Fruit fly (Drosophila melanogaster) whole organism, adult: ENCODE results near the gene Tspo.

ENCODE experiments used
- CG11617 ChIP-seq: fragments of 200-800 bp; sonication (Bioruptor generic); optimal IDR thresholded peaks from 2 replicates; lab custom pipeline; 2017; ENCODE audit warnings: mild to moderate bottlenecking, missing biosample characterization, missing genetic modification reagents, missing genetic modification characterization
- CG12768 ChIP-seq: fragments of 200-800 bp; sonication (Bioruptor generic); optimal IDR thresholded peaks from 2 replicates; lab custom pipeline; 2017; ENCODE audit warnings: missing biosample characterization, missing genetic modification characterization, mild to moderate bottlenecking, moderate library complexity, missing genetic modification reagents
- CG14711 ChIP-seq: fragments of 200-800 bp; sonication (Bioruptor generic); optimal IDR thresholded peaks from 2 replicates; lab custom pipeline; 2018; ENCODE audit warnings: missing biosample characterization, mild to moderate bottlenecking, missing genetic modification characterization, moderate library complexity
- CG1620 ChIP-seq: fragments of 200-800 bp; sonication (Bioruptor generic); optimal IDR thresholded peaks from 2 replicates; lab custom pipeline; 2016; ENCODE audit warnings: missing biosample characterization, missing genetic modification characterization
- CG33017 ChIP-seq: fragments of 200-800 bp; sonication (Bioruptor generic); optimal IDR thresholded peaks from 2 replicates; lab custom pipeline; 2018; ENCODE audit warnings: missing biosample characterization, mild to moderate bottlenecking, missing genetic modification characterization, moderate library complexity
- CG5204 ChIP-seq: fragments of 200-800 bp; sonication (Bioruptor generic); optimal IDR thresholded peaks from 2 replicates; lab custom pipeline; 2016; ENCODE audit warnings: missing biosample characterization, missing genetic modification characterization
- CG7045 ChIP-seq: fragments of 200-800 bp; sonication (Bioruptor generic); optimal IDR thresholded peaks from 2 replicates; lab custom pipeline; 2017; ENCODE audit warnings: missing biosample characterization, mild to moderate bottlenecking, missing genetic modification characterization
- CG7101 ChIP-seq: fragments of 200-800 bp; sonication (Bioruptor generic); optimal IDR thresholded peaks from 2 replicates; lab custom pipeline; 2018; ENCODE audit warnings: missing biosample characterization, mild to moderate bottlenecking, missing genetic modification characterization, moderate library complexity
- Clk ChIP-seq: fragments of 200-800 bp; sonication (Bioruptor generic); optimal IDR thresholded peaks from 2 replicates; lab custom pipeline; 2017; ENCODE audit warnings: missing biosample characterization, missing genetic modification characterization
- Crg-1 ChIP-seq: fragments of 200-800 bp; sonication (Bioruptor generic); optimal IDR thresholded peaks from 2 replicates; lab custom pipeline; 2016; ENCODE audit warnings: missing biosample characterization, missing genetic modification characterization
- Hr96 ChIP-seq: fragments of 200-800 bp; sonication (Bioruptor generic); optimal IDR thresholded peaks from 2 replicates; lab custom pipeline; 2016; ENCODE audit warnings: missing biosample characterization, missing genetic modification characterization
- Mnt ChIP-seq: fragments of 200-800 bp; sonication (Bioruptor generic); optimal IDR thresholded peaks from 2 replicates; lab custom pipeline; 2016; ENCODE audit warnings: missing biosample characterization, mild to moderate bottlenecking, missing genetic modification characterization
- bab1 ChIP-seq: fragments of 200-800 bp; sonication (Bioruptor generic); optimal IDR thresholded peaks from 3 replicates; lab custom pipeline; 2019; ENCODE audit warnings: missing biosample characterization, mild to moderate bottlenecking, missing genetic modification characterization, moderate library complexity
- cic ChIP-seq: fragments of 200-800 bp; sonication (Bioruptor generic); optimal IDR thresholded peaks from 2 replicates; lab custom pipeline; 2017; ENCODE audit warnings: missing biosample characterization, mild to moderate bottlenecking, missing genetic modification characterization, moderate library complexity
- cnc ChIP-seq, 2 experiments: fragments of >200 bp; optimal IDR thresholded peaks; 2 replicates each; lab custom pipeline; 2017
- kay ChIP-seq: fragments of 200-800 bp; sonication (Bioruptor generic); peaks from one replicate; lab custom pipeline; 2016; ENCODE audit warnings: missing biosample characterization, missing genetic modification characterization, borderline replicate concordance
- ovo ChIP-seq: fragments of 200-800 bp; sonication (Bioruptor generic); optimal IDR thresholded peaks from 2 replicates; lab custom pipeline; 2016; ENCODE audit warnings: missing biosample characterization, missing genetic modification characterization
- pad ChIP-seq: fragments of 200-800 bp; sonication (Bioruptor generic); optimal IDR thresholded peaks from 3 replicates; lab custom pipeline; 2017; ENCODE audit warnings: missing biosample characterization, missing genetic modification characterization, mild to moderate bottlenecking, moderate library complexity, missing genetic modification reagents
- tj ChIP-seq: fragments of 200-800 bp; sonication (Bioruptor generic); optimal IDR thresholded peaks from 3 replicates; lab custom pipeline; 2017; ENCODE audit warnings: missing biosample characterization, mild to moderate bottlenecking, missing genetic modification characterization, moderate library complexity
- toe ChIP-seq: fragments of 200-800 bp; sonication (Bioruptor generic); optimal IDR thresholded peaks from 2 replicates; lab custom pipeline; 2016; ENCODE audit warnings: missing biosample characterization, missing genetic modification characterization

The Tspo gene

dm6 chr2L:559311-559710 is at the start of gene Tspo:
TSS of gene Tspo (plus strand) at chr2L:559612.
- TF ChIP-seq toe (GFP tag; lab: Kevin White, UChicago) (no peak), tj (GFP tag; lab: Kevin White, UChicago) (peak; percentile 2), cic (peak; percentile 12), bab1 (peak; percentile 14), CG7101 (tag; lab: Kevin White, UChicago) (no peak), CG12768 (GFP tag; lab: Kevin White, UChicago) (no peak), ovo (peak; percentile 24), Hr96 (peak; percentile 46), CG7045 (GFP tag; lab: Kevin White, UChicago) (peak; percentile 2), cnc (optimal IDR thresholded peaks at IDR 0.05; lab: Kevin White, UChicago) (peak in 1 of 2 experiments; percentile 94), Mnt (GFP tag; lab: Kevin White, UChicago) (peak; percentile 43), pad (GFP tag; lab: Kevin White, UChicago) (no peak)

- TF ChIP-seq CG7045 (GFP tag; lab: Kevin White, UChicago) (no peak), Clk (GFP tag; lab: Kevin White, UChicago) (no peak), Mnt (GFP tag; lab: Kevin White, UChicago) (no peak), bab1 (no peak), CG12768 (GFP tag; lab: Kevin White, UChicago) (no peak), CG11617 (GFP tag; lab: Kevin White, UChicago) (no peak), CG14711 (tag; lab: Kevin White, UChicago) (no peak), CG33017 (tag; lab: Kevin White, UChicago) (no peak), CG5204 (GFP tag; lab: Kevin White, UChicago) (no peak), toe (GFP tag; lab: Kevin White, UChicago) (no peak), Crg-1 (no peak), ovo (no peak), Hr96 (no peak), tj (GFP tag; lab: Kevin White, UChicago) (no peak), kay (GFP tag; lab: Kevin White, UChicago) (no peak), CG1620 (no peak), pad (GFP tag; lab: Kevin White, UChicago) (no peak), CG7101 (tag; lab: Kevin White, UChicago) (no peak)
Observed at dm6 chr2L:510534-511014, 48.8 kb upstream of the Tspo start.

- TF ChIP-seq tj (GFP tag; lab: Kevin White, UChicago) (no peak), cnc (optimal IDR thresholded peaks at IDR 0.05; lab: Kevin White, UChicago) (no peak), ovo (no peak), CG7101 (tag; lab: Kevin White, UChicago) (no peak), Clk (GFP tag; lab: Kevin White, UChicago) (no peak), CG14711 (tag; lab: Kevin White, UChicago) (no peak), CG33017 (tag; lab: Kevin White, UChicago) (no peak), CG12768 (GFP tag; lab: Kevin White, UChicago) (no peak)
Observed at dm6 chr2L:512028-512427, 47.4 kb upstream of the Tspo start.

dm6 chr2L:513035-513434 is 46.4 kb upstream of the Tspo start:
- no peak for TF ChIP-seq toe (GFP tag; lab: Kevin White, UChicago)
- no peak for TF ChIP-seq CG7101 (tag; lab: Kevin White, UChicago)
- no peak for TF ChIP-seq cnc (optimal IDR thresholded peaks at IDR 0.05; lab: Kevin White, UChicago)
- no peak for TF ChIP-seq CG1620
- no peak for TF ChIP-seq ovo
- no peak for TF ChIP-seq pad (GFP tag; lab: Kevin White, UChicago)
- TF ChIP-seq CG12768 (GFP tag; lab: Kevin White, UChicago): no peak
- no peak for TF ChIP-seq CG11617 (GFP tag; lab: Kevin White, UChicago)

dm6 chr2L:514124-514818 is 45.1 kb upstream of the Tspo start:
- TF ChIP-seq tj (GFP tag; lab: Kevin White, UChicago): no peak
- no peak for TF ChIP-seq Crg-1
- TF ChIP-seq bab1: no peak
- no peak for TF ChIP-seq kay (GFP tag; lab: Kevin White, UChicago)
- no peak for TF ChIP-seq CG14711 (tag; lab: Kevin White, UChicago)
- TF ChIP-seq Hr96: no peak
- no peak for TF ChIP-seq CG7045 (GFP tag; lab: Kevin White, UChicago)
- TF ChIP-seq ovo: no peak
- no peak for TF ChIP-seq Mnt (GFP tag; lab: Kevin White, UChicago)

- TF ChIP-seq kay (GFP tag; lab: Kevin White, UChicago) (peak; percentile 30), CG12768 (GFP tag; lab: Kevin White, UChicago) (no peak)
Observed at dm6 chr2L:516032-516993, 43.1 kb upstream of the Tspo start.
